Worm (Caenorhabditis elegans): ENCODE measurements around the gene C05C12.6.

C05C12.6 gene

DNA sequence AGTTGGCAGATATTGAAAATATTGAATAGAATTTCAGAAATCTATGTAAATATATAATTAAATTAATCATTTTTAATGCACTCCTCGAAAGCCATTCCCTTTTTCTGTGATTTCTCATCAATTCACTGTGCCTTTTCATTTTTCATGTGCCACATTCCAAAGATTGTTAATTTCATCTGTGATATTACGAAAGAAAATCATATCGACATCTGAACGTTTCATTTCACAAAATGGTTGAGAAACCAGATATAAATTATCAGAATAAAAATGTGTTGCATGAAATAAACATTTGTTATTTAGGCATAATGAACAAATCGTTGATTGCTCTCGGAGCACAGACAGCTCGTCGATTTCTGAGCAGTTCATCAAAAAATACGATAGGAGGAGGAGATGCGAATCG, 57.3 kb downstream of the C05C12.6 start, which contains the start of gene nuaf-3:
Gene nuaf-3 (plus strand): TSS at position 301 of the 400 bp plus-strand sequence.
- TF ChIP-seq let-526 (GFP tag; IDR thresholded peaks at IDR 0.05) = no peak
- TF ChIP-seq ama-1 (optimal IDR thresholded peaks at IDR 0.05) = no peak
- no peak for TF ChIP-seq ama-1 (GFP tag; optimal IDR thresholded peaks at IDR 0.05)
- TF ChIP-seq cebp-1 (GFP tag; IDR thresholded peaks at IDR 0.05) = no peak
- TF ChIP-seq cebp-1 (tag; optimal IDR thresholded peaks at IDR 0.05) = peak; percentile 0

DNA sequence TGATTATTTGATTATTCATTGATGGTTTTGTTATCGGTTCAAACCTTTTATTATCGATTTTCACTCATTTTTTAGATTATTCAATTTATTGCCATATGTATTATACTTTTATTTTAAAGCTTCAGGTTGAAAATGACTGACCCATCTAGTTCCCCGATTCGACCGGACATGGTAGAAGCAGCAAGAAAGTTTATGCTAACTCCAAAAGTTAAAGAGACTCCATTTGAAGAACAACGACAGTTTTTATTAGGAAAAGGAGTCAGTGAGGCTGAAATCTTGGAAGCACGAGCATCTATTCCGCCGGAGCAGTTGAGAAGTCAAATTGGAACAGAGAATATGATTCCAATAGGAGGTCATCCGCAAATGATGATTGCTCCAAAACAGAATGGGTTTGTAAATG, 58.3 kb downstream of the C05C12.6 start, which contains the start of gene prx-14:
Gene prx-14 (plus strand): TSS at position 120 of the 400 bp plus-strand sequence.
- TF ChIP-seq somi-1 (GFP tag; optimal IDR thresholded peaks at IDR 0.05) (no peak), ztf-26 (tag; optimal IDR thresholded peaks at IDR 0.05) (no peak), ceh-91 (GFP tag; IDR thresholded peaks at IDR 0.05) (no peak), hmg-1.2 (GFP tag; IDR thresholded peaks at IDR 0.05) (no peak), nhr-120 (GFP tag; IDR thresholded peaks at IDR 0.05) (no peak), F52B5.7 (tag; optimal IDR thresholded peaks at IDR 0.05) (no peak), ekl-4 (GFP tag; IDR thresholded peaks at IDR 0.05) (0 out of 2 replicates have a peak, but pooled peaks have one; percentile 7), repo-1 (tag; optimal IDR thresholded peaks at IDR 0.05) (peak; percentile 52), B0336.3 (GFP tag; IDR thresholded peaks at IDR 0.05) (peak; percentile 67), Y53G8AR.9 (GFP tag; conservative IDR thresholded peaks at IDR 0.05) (peak; percentile 60), nhr-179 (tag; optimal IDR thresholded peaks at IDR 0.05) (no peak), ztf-25 (GFP tag; IDR thresholded peaks at IDR 0.05) (no peak), cebp-2 (GFP tag; IDR thresholded peaks at IDR 0.05) (no peak), gei-17 (GFP tag; optimal IDR thresholded peaks at IDR 0.05) (peak; percentile 2), C17E4.6 (GFP tag; IDR thresholded peaks at IDR 0.05) (0 out of 2 replicates have a peak, but pooled peaks have one; percentile 42), Y56A3A.18 (GFP tag; IDR thresholded peaks at IDR 0.05) (0 out of 2 replicates have a peak, but pooled peaks have one; percentile 31)
